Fruit fly (Drosophila melanogaster) ovary, adult (tissue): ENCODE measurements around the gene klg.

Source experiments
- CG17801 ChIP-seq: fragments of 200-800 bp; optimal IDR thresholded peaks from 2 replicates; lab custom pipeline; 2019; ENCODE audit warnings: missing biosample characterization, mild to moderate bottlenecking, missing genetic modification characterization, moderate library complexity; ENCODE audit not compliant: partially characterized antibody

Gene klg

DNA sequence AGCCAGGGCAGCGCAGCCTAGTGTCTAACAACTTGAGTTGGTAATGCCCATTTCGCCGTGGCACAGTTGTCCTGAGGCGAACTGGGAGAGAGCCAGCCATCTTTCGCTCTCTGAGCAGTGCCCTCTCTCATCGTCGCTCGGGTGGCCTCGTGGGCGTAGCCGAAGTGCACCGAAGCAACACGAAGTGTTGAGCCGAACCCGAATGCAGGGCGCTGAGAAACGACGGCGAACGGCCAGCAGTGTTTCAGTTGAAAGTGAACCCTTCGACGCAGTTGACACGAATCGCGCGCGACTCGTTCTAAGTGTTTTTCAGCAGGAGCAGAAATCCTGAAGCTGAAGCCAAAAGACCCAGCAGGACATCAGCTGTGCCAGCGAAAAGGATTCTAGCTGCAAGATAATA lies at the start of gene klg:
TSS of gene klg (plus strand) at position 244 of the 400 bp plus-strand sequence.
- no peak for TF ChIP-seq CG17801 (GFP tag; lab: Kevin White, UChicago)

DNA sequence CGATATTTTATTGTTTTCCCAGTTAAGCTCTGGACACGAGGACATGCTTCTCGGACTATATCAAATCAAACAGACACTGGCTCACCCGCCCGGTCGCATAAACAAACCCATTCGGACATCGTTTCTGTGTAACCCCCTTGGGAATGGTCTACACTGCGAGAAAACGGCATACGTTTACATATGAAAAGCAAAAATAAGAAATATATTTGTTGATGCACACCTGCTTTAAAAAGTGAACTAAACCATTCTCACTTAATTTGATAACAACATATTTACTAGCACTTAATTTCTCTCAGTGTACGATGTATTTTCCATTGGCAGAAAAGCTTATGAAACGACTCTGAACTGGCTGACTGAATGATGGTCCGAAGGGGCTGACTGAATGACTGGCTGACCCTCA lies 37.1 kb upstream of the klg start:
- no peak for TF ChIP-seq CG17801 (GFP tag; lab: Kevin White, UChicago)

DNA sequence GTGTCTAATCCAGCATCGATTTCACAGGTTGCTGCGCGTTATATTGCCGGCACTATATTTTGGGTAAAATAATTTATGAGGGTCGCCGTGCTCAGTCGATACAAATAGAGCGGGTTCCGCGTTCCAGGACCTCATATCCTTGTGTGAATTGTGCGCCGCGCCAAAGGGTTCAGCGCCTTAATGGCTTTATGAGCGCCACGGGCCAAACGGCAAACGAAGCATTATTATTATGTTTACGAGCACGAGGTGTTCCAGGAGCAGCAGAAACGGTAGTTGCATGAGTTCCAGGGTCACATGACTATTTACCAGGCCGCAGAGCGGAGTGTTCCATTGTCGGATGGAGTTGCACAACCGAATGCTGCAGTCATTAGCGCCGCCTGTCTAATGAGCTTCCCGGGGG lies 21.5 kb upstream of the klg start:
- TF ChIP-seq CG17801 (GFP tag; lab: Kevin White, UChicago): no peak

DNA sequence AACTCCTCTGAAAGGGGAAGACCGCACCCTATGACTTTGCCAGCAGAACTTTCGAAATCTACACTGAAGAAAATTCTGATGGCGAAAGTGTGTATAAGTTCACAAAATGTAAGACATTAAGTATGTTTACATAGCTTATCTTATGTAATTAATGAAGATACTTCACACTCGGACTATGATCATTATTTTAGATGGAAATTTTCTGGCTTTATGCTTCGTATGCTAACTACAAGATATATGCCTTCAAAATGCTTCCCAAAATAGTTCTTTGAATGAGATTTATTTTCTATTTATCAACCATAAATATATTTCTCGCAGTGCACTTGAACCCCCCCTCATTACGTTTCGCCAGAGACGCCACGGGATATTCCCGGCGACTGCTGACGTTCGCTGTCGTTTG lies 20.7 kb upstream of the klg start:
- TF ChIP-seq CG17801 (GFP tag; lab: Kevin White, UChicago): no peak

DNA sequence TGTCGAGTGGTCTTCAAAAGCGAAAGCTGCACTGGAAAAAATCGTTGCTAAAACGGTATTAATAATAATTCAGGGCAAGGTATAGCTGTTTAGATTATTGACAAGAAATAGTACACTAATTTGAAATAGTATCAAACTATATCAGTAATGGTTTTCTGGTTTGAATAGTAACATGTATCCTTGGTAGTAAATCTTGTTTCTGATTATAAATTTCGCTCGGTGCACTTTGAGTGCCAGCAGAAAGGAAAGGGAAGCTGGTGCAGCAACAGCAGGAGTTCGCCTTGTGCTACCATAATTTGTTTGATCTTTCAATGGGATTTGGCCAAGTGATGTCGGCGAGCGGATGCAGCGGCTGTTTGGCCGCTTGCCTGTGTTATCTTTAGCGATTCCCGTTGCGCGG lies 12.3 kb upstream of the klg start:
- TF ChIP-seq CG17801 (GFP tag; lab: Kevin White, UChicago): no peak

DNA sequence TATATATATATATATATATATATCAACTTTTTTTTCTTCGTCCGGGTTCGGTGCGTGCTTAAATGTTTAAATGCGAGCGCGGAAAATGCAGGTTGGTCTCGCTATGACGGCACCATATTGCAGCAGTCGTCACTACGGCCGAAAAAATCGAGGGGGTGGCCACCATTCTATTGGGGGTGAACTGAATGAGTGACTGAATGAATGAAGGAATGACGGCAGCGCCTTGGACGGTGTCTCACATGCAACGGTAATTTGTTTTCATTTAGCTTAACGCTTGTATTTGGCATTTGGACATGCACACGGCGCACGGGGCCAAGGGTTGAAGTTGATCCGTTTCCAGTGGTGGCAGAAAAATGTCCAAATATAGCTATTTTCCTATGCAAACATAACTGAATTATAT lies 9.8 kb upstream of the klg start:
- no peak for TF ChIP-seq CG17801 (GFP tag; lab: Kevin White, UChicago)

DNA sequence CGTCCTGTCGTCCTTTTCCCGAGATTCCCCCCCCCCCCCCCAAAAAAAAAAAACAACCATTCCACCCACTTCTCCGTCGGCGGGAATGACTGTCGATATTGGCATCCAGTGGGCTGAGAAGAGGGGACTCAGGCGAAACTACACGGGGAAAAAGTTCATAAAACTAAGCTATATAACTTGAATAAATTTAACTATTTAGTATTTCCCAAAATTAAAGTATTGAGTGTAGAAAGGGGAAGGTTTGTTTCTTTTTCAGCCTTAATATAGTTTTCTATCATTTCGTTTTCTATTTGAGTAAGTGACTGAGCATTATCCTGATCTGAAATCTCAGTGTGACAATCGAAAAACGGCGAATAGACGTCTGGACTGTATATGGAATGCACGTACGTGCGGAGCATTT lies 7.4 kb upstream of the klg start:
- TF ChIP-seq CG17801 (GFP tag; lab: Kevin White, UChicago): no peak

DNA sequence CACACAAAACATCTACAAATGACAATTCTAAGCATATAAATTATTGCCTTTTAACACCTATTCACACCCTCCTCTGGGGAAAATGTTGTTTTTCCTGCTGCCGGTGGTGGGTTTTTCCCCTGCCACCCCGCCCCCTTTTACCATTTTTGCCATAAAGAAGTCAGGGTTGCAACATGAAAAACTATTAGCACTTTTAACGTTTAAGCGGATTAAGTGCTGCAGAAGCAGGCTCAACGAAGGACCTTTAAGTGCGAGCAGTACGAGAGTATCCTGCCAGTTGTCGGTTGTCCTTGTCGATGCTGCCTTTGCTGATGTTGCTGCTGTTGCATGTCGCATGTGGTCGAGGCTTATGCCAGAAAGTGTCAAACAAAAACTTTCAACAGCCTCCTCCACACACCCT lies 3.7 kb upstream of the klg start:
- no peak for TF ChIP-seq CG17801 (GFP tag; lab: Kevin White, UChicago)

dm6 chr3R:22898307-22898706 lies 777 bp upstream of the klg start:
- no peak for TF ChIP-seq CG17801 (GFP tag; lab: Kevin White, UChicago)

dm6 chr3R:22911049-22911448 lies 12.0 kb downstream of the klg start:
- no peak for TF ChIP-seq CG17801 (GFP tag; lab: Kevin White, UChicago)

DNA sequence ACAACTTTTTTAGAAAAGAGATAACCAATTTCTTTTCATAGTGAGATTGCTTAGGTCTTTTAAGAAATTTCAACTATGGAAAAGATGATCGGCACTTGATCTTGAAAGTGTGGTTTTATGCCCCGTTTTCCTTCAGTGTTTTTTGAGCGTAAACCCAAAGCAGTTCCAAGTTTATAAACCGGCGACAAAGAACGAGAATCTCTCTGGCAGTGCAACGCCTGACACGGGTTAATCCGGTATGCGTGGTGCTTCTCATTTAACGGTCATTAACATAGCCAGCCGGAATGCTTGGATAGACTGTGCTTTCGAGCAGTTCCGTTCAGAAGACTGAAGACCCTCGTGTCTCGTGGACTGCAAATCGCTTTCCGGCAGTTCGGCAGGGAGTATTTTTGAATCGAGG lies 24.0 kb downstream of the klg start, which contains the start of gene CG6660:
TSS of gene CG6660 (plus strand) at position 301 of the 400 bp plus-strand sequence.
- no peak for TF ChIP-seq CG17801 (GFP tag; lab: Kevin White, UChicago)

DNA sequence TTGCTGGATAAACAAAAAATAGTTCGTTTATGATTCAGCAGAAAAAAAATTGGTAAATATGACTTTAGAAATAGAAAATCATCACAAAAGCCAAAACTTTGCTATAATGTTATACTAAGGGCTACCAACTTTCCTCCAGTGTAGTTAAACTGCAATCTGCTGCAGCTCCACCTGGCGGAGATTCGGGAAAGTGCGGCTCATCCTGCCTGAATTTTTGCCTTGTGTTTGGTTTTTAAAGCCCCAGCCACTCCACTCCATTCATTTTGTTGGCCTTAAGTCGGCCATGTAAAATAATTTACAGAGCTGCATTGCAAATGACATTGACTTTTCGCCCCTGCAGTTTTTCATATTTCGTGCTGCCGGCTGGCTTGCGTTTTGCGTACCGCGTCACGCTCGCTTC lies 66.1 kb downstream of the klg start:
- TF ChIP-seq CG17801 (GFP tag; lab: Kevin White, UChicago): no peak

DNA sequence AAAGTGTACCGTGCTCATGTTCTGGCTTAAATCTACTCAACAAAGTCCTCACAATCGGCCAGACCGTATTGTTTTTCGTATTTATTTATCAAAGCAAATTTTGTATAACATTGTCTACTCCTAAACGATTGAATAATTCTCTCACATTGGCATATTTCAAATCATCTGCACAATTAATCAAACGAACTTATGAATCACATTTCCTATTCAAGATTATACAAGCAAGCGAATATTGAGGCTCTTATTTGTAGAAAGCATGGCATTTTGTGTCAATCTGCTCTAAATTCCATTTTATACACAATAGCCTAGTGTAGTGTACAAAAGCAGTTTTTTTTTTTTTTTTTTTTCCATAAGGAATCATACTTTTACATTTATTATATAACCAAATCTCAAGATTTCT lies 66.9 kb downstream of the klg start, which contains the start of gene Tpl94D:
TSS of gene Tpl94D (plus strand) at position 301 of the 400 bp plus-strand sequence.
- no peak for TF ChIP-seq CG17801 (GFP tag; lab: Kevin White, UChicago)

DNA sequence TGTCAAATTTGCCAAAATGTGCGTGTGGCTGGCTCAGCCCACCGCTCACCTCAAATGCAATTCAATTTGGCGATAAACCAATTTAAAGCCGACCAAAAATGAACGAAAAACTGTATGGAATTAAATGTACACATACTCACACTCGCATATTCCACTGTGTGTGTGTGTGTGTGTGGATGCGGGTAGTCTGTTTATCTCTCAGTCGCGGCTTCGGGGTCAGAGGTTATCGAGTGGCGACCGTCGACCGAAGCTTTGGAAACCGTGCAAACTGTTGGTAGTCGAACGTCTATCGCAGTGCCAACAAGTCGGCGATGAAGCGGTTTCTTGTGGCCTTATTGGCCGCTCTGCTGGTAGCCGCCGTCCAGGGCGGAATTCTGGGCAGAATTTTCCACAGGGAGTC lies 77.9 kb downstream of the klg start, which contains the start of gene Gbp3:
TSS of gene Gbp3 (plus strand) at position 274 of the 400 bp plus-strand sequence.
- no peak for TF ChIP-seq CG17801 (GFP tag; lab: Kevin White, UChicago)

dm6 chr3R:22986981-22987380 lies 87.9 kb downstream of the klg start, which contains the start of gene Or94a:
Or94a (plus strand) TSS chr3R:22987281.
- TF ChIP-seq CG17801 (GFP tag; lab: Kevin White, UChicago): no peak

DNA sequence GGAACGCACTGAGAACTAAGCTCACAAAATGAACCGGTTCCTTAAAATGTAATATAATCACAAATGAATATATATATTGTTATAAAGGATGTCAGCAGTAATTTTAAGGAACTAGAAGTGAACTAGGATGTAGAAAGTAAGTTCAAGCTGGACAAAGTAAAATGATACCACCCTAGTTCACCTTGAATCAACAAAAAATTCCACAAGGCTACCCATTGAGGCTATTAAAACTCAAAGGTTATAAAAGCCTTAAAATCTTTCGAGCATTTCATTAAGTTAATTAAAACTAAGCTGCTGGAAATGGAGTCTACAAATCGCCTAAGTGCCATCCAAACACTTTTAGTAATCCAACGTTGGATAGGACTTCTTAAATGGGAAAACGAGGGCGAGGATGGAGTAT lies 89.9 kb downstream of the klg start, which contains the start of gene Or94b:
TSS of gene Or94b (plus strand) at position 301 of the 400 bp plus-strand sequence.
- TF ChIP-seq CG17801 (GFP tag; lab: Kevin White, UChicago): no peak
